Worm (Caenorhabditis elegans) whole organism, L1 larva: ENCODE results near the gene T04A8.8.
A peak's percentile ranks its signal among the peaks of the same experiment; 100 is the strongest.

ENCODE experiments used
- C34B4.2 ChIP-seq: sonication (generic microtip); optimal IDR thresholded peaks from 2 replicates; lab custom pipeline; 2017; ENCODE audit warnings: mild to moderate bottlenecking, missing genetic modification characterization, missing compliant biosample characterization
- F16B12.6 ChIP-seq: fragments of 150-350 bp; optimal IDR thresholded peaks from 2 replicates; lab custom pipeline; 2014; ENCODE audit warnings: missing biosample characterization, missing genetic modification characterization
- ama-1 ChIP-seq: fragments of 150-350 bp; optimal IDR thresholded peaks from 2 replicates; lab custom pipeline; 2014
- ceh-8 ChIP-seq: fragments of 200-800 bp; sonication (Bioruptor generic); optimal IDR thresholded peaks from 2 replicates; lab custom pipeline; 2018; ENCODE audit warnings: mild to moderate bottlenecking, missing genetic modification characterization, moderate library complexity, missing compliant biosample characterization
- ceh-82 ChIP-seq, 3 experiments: fragments of 150-350 bp in 1 of 3; sonication (generic microtip) in 2 of 3; optimal IDR thresholded peaks; 2 replicates each; lab custom pipeline; 2014 to 2017; ENCODE audit warnings: missing biosample characterization in 3 of 3, missing genetic modification characterization in 3 of 3
- ceh-88 ChIP-seq: fragments of 200-800 bp; sonication (Bioruptor generic); IDR thresholded peaks from 2 replicates; pipeline ENCODE4 v1.3.6; 2022; ENCODE audit warnings: missing genetic modification characterization, missing compliant biosample characterization
- ces-1 ChIP-seq: fragments of 150-350 bp; optimal IDR thresholded peaks from 2 replicates; lab custom pipeline; 2014; ENCODE audit warnings: missing biosample characterization, missing genetic modification reagents, missing genetic modification characterization
- dpl-1 ChIP-seq, 3 experiments: fragments of 150-350 bp in 2 of 3; sonication (generic microtip) in 1 of 3; optimal IDR thresholded peaks; 2 replicates each; lab custom pipeline; 2014 to 2017; ENCODE audit warnings: missing biosample characterization in 3 of 3, missing genetic modification characterization in 3 of 3, missing genetic modification reagents in 3 of 3
- efl-1 ChIP-seq, 4 experiments: fragments of 150-350 bp; optimal IDR thresholded peaks in 3 of 4; peaks in 1 of 4; 1 replicate in 1 of 4; 2 replicates in 3 of 4; lab custom pipeline; 2014; ENCODE audit warnings: missing biosample characterization in 2 of 4, missing genetic modification characterization in 2 of 4, missing genetic modification reagents in 2 of 4
- egl-13 ChIP-seq: sonication (generic microtip); optimal IDR thresholded peaks from 2 replicates; lab custom pipeline; 2016; ENCODE audit warnings: missing genotype, missing genetic modification reagents, missing genetic modification characterization, missing compliant biosample characterization
- elt-2 ChIP-seq: sonication (generic microtip); optimal IDR thresholded peaks from 2 replicates; lab custom pipeline; 2016; ENCODE audit warnings: missing genetic modification characterization, mild to moderate bottlenecking, inconsistent platforms, missing compliant biosample characterization, missing genetic modification reagents
- fkh-10 ChIP-seq: sonication (generic microtip); optimal IDR thresholded peaks from 2 replicates; lab custom pipeline; 2017; ENCODE audit warnings: missing biosample characterization, missing genetic modification reagents, missing genetic modification characterization
- fkh-4 ChIP-seq: sonication (generic microtip); optimal IDR thresholded peaks from 2 replicates; lab custom pipeline; 2016; ENCODE audit warnings: missing compliant biosample characterization, missing genetic modification characterization, borderline replicate concordance
- grh-1 ChIP-seq: fragments of 200-800 bp; sonication (Bioruptor generic); IDR thresholded peaks from 2 replicates; pipeline ENCODE4 v1.3.6; 2022; ENCODE audit warnings: missing genetic modification reagents, missing genetic modification characterization, missing compliant biosample characterization
- hlh-17 ChIP-seq: fragments of 200-800 bp; sonication (Bioruptor generic); optimal IDR thresholded peaks from 2 replicates; lab custom pipeline; 2018; ENCODE audit warnings: missing genetic modification characterization, mild to moderate bottlenecking, missing compliant biosample characterization, moderate library complexity, borderline replicate concordance
- irx-1 ChIP-seq: sonication (generic microtip); optimal IDR thresholded peaks from 2 replicates; lab custom pipeline; 2016; ENCODE audit warnings: missing genetic modification characterization, missing compliant biosample characterization
- isw-1 ChIP-seq: fragments of 200-800 bp; sonication (Bioruptor generic); IDR thresholded peaks from 2 replicates; pipeline ENCODE4 v1.3.6; 2022; ENCODE audit warnings: missing genetic modification characterization, missing compliant biosample characterization
- jun-1 ChIP-seq: fragments of 150-350 bp; optimal IDR thresholded peaks from 2 replicates; lab custom pipeline; 2014; ENCODE audit warnings: missing biosample characterization, missing genetic modification reagents, missing genetic modification characterization
- lin-14 ChIP-seq: fragments of 200-800 bp; sonication (Bioruptor generic); optimal IDR thresholded peaks from 2 replicates; lab custom pipeline; 2018; ENCODE audit warnings: mild to moderate bottlenecking, missing genetic modification characterization, moderate library complexity, missing compliant biosample characterization
- lin-15B ChIP-seq: fragments of 150-350 bp; sonication (generic microtip); optimal IDR thresholded peaks from 3 replicates; lab custom pipeline; 2014; ENCODE audit warnings: missing biosample characterization, missing genetic modification characterization
- lin-35 ChIP-seq, 2 experiments: fragments of 150-350 bp; optimal IDR thresholded peaks; 2 replicates each; lab custom pipeline; 2014; ENCODE audit warnings: missing biosample characterization in 2 of 2, missing genetic modification characterization in 2 of 2, missing genetic modification reagents in 2 of 2
- lin-39 ChIP-seq: fragments of 150-350 bp; optimal IDR thresholded peaks from 2 replicates; lab custom pipeline; 2014; ENCODE audit warnings: missing biosample characterization, missing genetic modification reagents, missing genetic modification characterization
- lsy-2 ChIP-seq, 2 experiments: fragments of 150-350 bp; optimal IDR thresholded peaks; 2 replicates each; lab custom pipeline; 2014; ENCODE audit warnings: missing biosample characterization in 2 of 2, missing genetic modification characterization in 2 of 2
- mab-9 ChIP-seq: fragments of 200-800 bp; sonication (Bioruptor generic); IDR thresholded peaks from 2 replicates; pipeline ENCODE4 v1.3.6; 2022; ENCODE audit warnings: missing genetic modification reagents, missing genetic modification characterization, missing compliant biosample characterization
- mdl-1 ChIP-seq, 2 experiments: fragments of 150-350 bp; optimal IDR thresholded peaks; 2 replicates each; lab custom pipeline; 2014 to 2017; ENCODE audit warnings: missing biosample characterization in 2 of 2, missing genetic modification characterization in 2 of 2, inconsistent platforms in 1 of 2
- mep-1 ChIP-seq: fragments of 150-350 bp; optimal IDR thresholded peaks from 2 replicates; lab custom pipeline; 2014; ENCODE audit warnings: missing biosample characterization, missing genetic modification characterization
- nhr-12 ChIP-seq: sonication (generic microtip); optimal IDR thresholded peaks from 2 replicates; lab custom pipeline; 2017; ENCODE audit warnings: missing biosample characterization, missing genetic modification characterization
- nhr-20 ChIP-seq: sonication (generic microtip); optimal IDR thresholded peaks from 2 replicates; lab custom pipeline; 2016; ENCODE audit warnings: mild to moderate bottlenecking, missing genetic modification characterization, missing compliant biosample characterization
- nhr-28 ChIP-seq: fragments of 150-350 bp; optimal IDR thresholded peaks from 2 replicates; lab custom pipeline; 2014; ENCODE audit warnings: missing biosample characterization, missing genetic modification characterization
- nhr-47 ChIP-seq: sonication (generic microtip); optimal IDR thresholded peaks from 2 replicates; lab custom pipeline; 2016; ENCODE audit warnings: mild to moderate bottlenecking, missing genetic modification characterization, moderate library complexity, missing compliant biosample characterization
- nhr-71 ChIP-seq: sonication (generic microtip); optimal IDR thresholded peaks from 2 replicates; lab custom pipeline; 2016; ENCODE audit warnings: mild to moderate bottlenecking, missing genetic modification characterization, moderate library complexity, missing compliant biosample characterization
- nhr-84 ChIP-seq: sonication (generic microtip); optimal IDR thresholded peaks from 2 replicates; lab custom pipeline; 2017; ENCODE audit warnings: missing biosample characterization, missing genetic modification characterization
- skn-1 ChIP-seq: fragments of 150-350 bp; optimal IDR thresholded peaks from 2 replicates; lab custom pipeline; 2014; ENCODE audit warnings: missing biosample characterization, missing genetic modification characterization
- snpc-4 ChIP-seq: fragments of 150-350 bp; optimal IDR thresholded peaks from 2 replicates; lab custom pipeline; 2014; ENCODE audit warnings: missing biosample characterization, missing genetic modification characterization
- snu-23 ChIP-seq: sonication (generic microtip); optimal IDR thresholded peaks from 2 replicates; lab custom pipeline; 2016; ENCODE audit warnings: missing genetic modification characterization, missing compliant biosample characterization
- sup-37 ChIP-seq: fragments of 200-800 bp; sonication (Bioruptor generic); optimal IDR thresholded peaks from 2 replicates; lab custom pipeline; 2018; ENCODE audit warnings: mild to moderate bottlenecking, missing genetic modification characterization, missing compliant biosample characterization
- tbx-2 ChIP-seq: sonication (generic microtip); optimal IDR thresholded peaks from 2 replicates; lab custom pipeline; 2016; ENCODE audit warnings: missing genetic modification characterization, missing compliant biosample characterization
- tlp-1 ChIP-seq: fragments of 150-350 bp; optimal IDR thresholded peaks from 2 replicates; lab custom pipeline; 2014; ENCODE audit warnings: missing biosample characterization, missing genetic modification characterization
- unc-30 ChIP-seq: sonication (generic microtip); optimal IDR thresholded peaks from 2 replicates; lab custom pipeline; 2017; ENCODE audit warnings: missing biosample characterization, missing genetic modification characterization
- vab-15 ChIP-seq: sonication (generic microtip); optimal IDR thresholded peaks from 2 replicates; lab custom pipeline; 2017; ENCODE audit warnings: missing genotype, mild to moderate bottlenecking, missing genetic modification characterization, missing compliant biosample characterization
- xbp-1 ChIP-seq: sonication (generic microtip); optimal IDR thresholded peaks from 2 replicates; lab custom pipeline; 2016; ENCODE audit warnings: missing genetic modification characterization, missing compliant biosample characterization
- zag-1 ChIP-seq: fragments of 150-350 bp; optimal IDR thresholded peaks from 2 replicates; lab custom pipeline; 2014; ENCODE audit warnings: missing biosample characterization, missing genetic modification characterization

Gene T04A8.8

DNA sequence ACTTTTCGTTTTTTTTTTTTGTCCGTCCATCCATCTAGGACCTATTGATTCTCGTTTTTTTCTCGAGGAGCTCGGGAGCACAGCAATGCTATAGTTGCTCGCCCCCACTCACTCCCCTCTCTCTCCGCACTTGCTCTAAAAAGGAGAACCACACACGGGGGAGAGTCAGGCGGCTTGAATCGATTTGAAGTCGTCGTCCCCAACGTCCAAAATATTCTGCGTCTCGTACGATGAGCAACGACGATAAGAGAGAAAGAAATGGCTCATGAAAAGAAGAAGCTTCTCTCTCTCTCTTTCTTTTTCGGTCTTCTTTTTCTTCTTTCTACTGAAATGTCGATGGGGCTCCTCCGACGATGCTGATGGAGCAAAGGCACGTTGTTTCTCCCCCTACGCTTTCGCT lies 37.4 kb upstream of the T04A8.8 start (continued):
- TF ChIP-seq nhr-20 (tag; lab: Kevin White, UChicago) (no peak), xbp-1 (peak; percentile 29), zag-1 (tag; lab: Kevin White, UChicago) (no peak), unc-30 (no peak), dpl-1 (GFP tag; optimal IDR thresholded peaks at IDR 0.05; lab: Kevin White, UChicago) (peak in 1 of 3 experiments; percentile 8), ceh-82 (tag; optimal IDR thresholded peaks at IDR 0.05; lab: Kevin White, UChicago) (peak; percentile 51 to 67 (median 53)), F16B12.6 (tag; lab: Kevin White, UChicago) (no peak), lin-15B (tag; lab: Kevin White, UChicago) (no peak), C34B4.2 (tag; lab: Kevin White, UChicago) (no peak), hlh-17 (no peak), ama-1 (no peak), isw-1 (GFP tag; lab: Robert Waterston, UW) (peak; percentile 36), skn-1 (tag; lab: Kevin White, UChicago) (peak; percentile 36), nhr-47 (tag; lab: Kevin White, UChicago) (peak; percentile 67), mep-1 (tag; lab: Kevin White, UChicago) (peak; percentile 41), irx-1 (tag; lab: Kevin White, UChicago) (peak; percentile 35), tbx-2 (tag; lab: Kevin White, UChicago) (peak; percentile 62), fkh-4 (tag; lab: Kevin White, UChicago) (no peak), sup-37 (no peak), mdl-1 (tag; optimal IDR thresholded peaks at IDR 0.05; lab: Kevin White, UChicago) (no peak), lsy-2 (tag; optimal IDR thresholded peaks at IDR 0.05; lab: Kevin White, UChicago) (peak in 1 of 2 experiments; percentile 65), nhr-12 (tag; lab: Kevin White, UChicago) (no peak), efl-1 (optimal IDR thresholded peaks at IDR 0.05; lab: Kevin White, UChicago) (peak; percentile 31 to 40), efl-1 (GFP tag; optimal IDR thresholded peaks at IDR 0.05 in 1 of 2; lab: Kevin White, UChicago) (peak in 1 of 2 experiments; percentile 11), tlp-1 (tag; lab: Kevin White, UChicago) (no peak), fkh-10 (GFP tag; lab: Kevin White, UChicago) (peak; percentile 38), nhr-28 (tag; lab: Kevin White, UChicago) (no peak), grh-1 (GFP tag; lab: Robert Waterston, UW) (no peak), lin-14 (GFP tag; lab: Kevin White, UChicago) (peak; percentile 92), jun-1 (no peak), snpc-4 (tag; lab: Kevin White, UChicago) (no peak), ceh-8 (GFP tag; lab: Kevin White, UChicago) (no peak)

DNA sequence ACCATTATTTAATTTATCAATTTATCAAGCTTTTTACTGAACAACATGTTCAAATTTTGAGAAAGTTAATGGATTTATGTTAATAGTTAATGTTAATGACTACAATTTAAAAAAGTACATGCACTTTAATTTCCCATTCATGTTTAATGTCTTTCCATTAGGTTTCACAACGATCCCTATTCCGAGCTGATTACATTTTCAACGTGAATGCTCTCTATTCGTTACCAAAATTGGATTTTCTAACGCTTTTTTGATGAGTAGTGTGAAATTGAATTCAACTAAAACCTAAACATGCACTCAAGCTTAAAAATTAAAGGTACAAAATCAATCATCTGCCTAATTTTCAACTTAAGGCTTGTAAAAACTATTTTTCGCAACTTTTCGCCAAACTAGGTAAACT lies 36.4 kb upstream of the T04A8.8 start:
- no peak for TF ChIP-seq lin-35 (GFP tag; optimal IDR thresholded peaks at IDR 0.05; lab: Kevin White, UChicago)
- no peak for TF ChIP-seq ceh-88
- peak; percentile 47 for TF ChIP-seq lin-14 (GFP tag; lab: Kevin White, UChicago)
- no peak for TF ChIP-seq lin-39 (tag; lab: Kevin White, UChicago)
- no peak for TF ChIP-seq elt-2
- TF ChIP-seq skn-1 (tag; lab: Kevin White, UChicago), result no peak
- no peak for TF ChIP-seq snu-23 (GFP tag; lab: Kevin White, UChicago)
- TF ChIP-seq tlp-1 (tag; lab: Kevin White, UChicago), result no peak
- peak; percentile 40 for TF ChIP-seq ces-1 (GFP tag; lab: Kevin White, UChicago)
- no peak for TF ChIP-seq egl-13 (tag; lab: Kevin White, UChicago)
- no peak for TF ChIP-seq irx-1 (tag; lab: Kevin White, UChicago)
- TF ChIP-seq vab-15 (tag; lab: Kevin White, UChicago), result no peak
- TF ChIP-seq mab-9 (GFP tag; lab: Robert Waterston, UW), result no peak
- no peak for TF ChIP-seq nhr-71 (tag; lab: Kevin White, UChicago)
- TF ChIP-seq nhr-84, result no peak
